Fruit fly (Drosophila melanogaster): ENCODE measurements around the gene CG3631.

The CG3631 gene

DNA sequence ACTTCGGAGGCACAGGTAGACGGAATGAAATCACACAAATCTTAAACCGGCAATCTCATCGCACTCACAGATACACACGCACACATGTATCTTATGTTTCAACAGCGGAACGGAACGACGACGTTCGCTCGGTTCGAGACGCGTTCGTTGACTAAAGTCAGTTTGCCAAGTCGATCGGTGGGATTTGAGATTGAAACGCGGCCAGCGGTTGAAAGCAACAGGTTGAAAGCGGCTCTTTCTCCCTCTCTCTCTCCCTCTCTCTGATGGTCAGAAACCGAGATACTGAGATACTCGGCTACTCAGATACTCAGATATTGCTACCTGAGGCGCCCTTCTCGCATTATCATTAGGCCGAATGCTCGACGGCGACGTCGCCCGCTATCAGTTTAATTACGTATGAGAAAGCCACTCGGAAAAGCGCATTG, 25.5 kb upstream of the CG3631 start:
- TF ChIP-seq CG33017 (tag; optimal IDR thresholded peaks at IDR 0.05) (peak; percentile 74), ovo (GFP tag; optimal IDR thresholded peaks at IDR 0.05) (no peak), Clk (GFP tag; optimal IDR thresholded peaks at IDR 0.05) (no peak), CG7045 (GFP tag; optimal IDR thresholded peaks at IDR 0.05) (peak; percentile 43), Hr96 (GFP tag; optimal IDR thresholded peaks at IDR 0.05) (no peak), cic (GFP tag; optimal IDR thresholded peaks at IDR 0.05) (peak; percentile 63), CG7101 (tag; optimal IDR thresholded peaks at IDR 0.05) (peak; percentile 32), CG14711 (tag; optimal IDR thresholded peaks at IDR 0.05) (peak; percentile 10), cnc (optimal IDR thresholded peaks at IDR 0.05) (no peak), CG1620 (GFP tag; optimal IDR thresholded peaks at IDR 0.05) (no peak), CG11617 (GFP tag; optimal IDR thresholded peaks at IDR 0.05) (peak; percentile 46), CG12768 (GFP tag; optimal IDR thresholded peaks at IDR 0.05) (peak; percentile 60), Mnt (GFP tag; optimal IDR thresholded peaks at IDR 0.05) (peak; percentile 21), pad (GFP tag; optimal IDR thresholded peaks at IDR 0.05) (peak; percentile 40), CG5204 (GFP tag; optimal IDR thresholded peaks at IDR 0.05) (peak; percentile 13), bab1 (GFP tag; optimal IDR thresholded peaks at IDR 0.05) (peak; percentile 7), Crg-1 (GFP tag; optimal IDR thresholded peaks at IDR 0.05) (peak; percentile 71)

DNA sequence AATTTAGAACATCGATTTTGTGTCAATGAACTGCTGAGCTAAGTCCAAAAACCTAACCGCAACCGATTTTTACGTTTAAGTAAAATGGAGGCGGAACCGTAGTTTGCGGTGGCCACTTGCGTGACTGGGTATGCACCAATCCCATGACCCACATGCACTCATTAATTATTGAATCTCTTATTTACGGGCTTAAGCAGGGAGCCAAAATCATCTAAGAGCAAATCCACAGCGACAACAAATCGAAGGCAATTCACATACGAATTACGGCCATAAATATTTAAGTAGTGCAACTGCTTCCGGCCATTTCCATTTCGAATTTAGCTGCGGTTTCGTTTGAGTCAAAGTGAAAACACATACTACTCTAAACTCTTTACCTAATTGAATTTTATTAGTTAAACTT, 14.4 kb upstream of the CG3631 start:
- TF ChIP-seq CG11617 (GFP tag; optimal IDR thresholded peaks at IDR 0.05) (no peak), pad (GFP tag; optimal IDR thresholded peaks at IDR 0.05) (no peak), tj (GFP tag; optimal IDR thresholded peaks at IDR 0.05) (no peak), CG1620 (GFP tag; optimal IDR thresholded peaks at IDR 0.05) (no peak), Clk (GFP tag; optimal IDR thresholded peaks at IDR 0.05) (no peak), CG14711 (tag; optimal IDR thresholded peaks at IDR 0.05) (no peak), cic (GFP tag; optimal IDR thresholded peaks at IDR 0.05) (no peak), CG7101 (tag; optimal IDR thresholded peaks at IDR 0.05) (no peak), Hr96 (GFP tag; optimal IDR thresholded peaks at IDR 0.05) (no peak), Mnt (GFP tag; optimal IDR thresholded peaks at IDR 0.05) (no peak), bab1 (GFP tag; optimal IDR thresholded peaks at IDR 0.05) (no peak), cnc (optimal IDR thresholded peaks at IDR 0.05) (no peak), CG33017 (tag; optimal IDR thresholded peaks at IDR 0.05) (no peak), ovo (GFP tag; optimal IDR thresholded peaks at IDR 0.05) (no peak)

- TF ChIP-seq cnc (optimal IDR thresholded peaks at IDR 0.05), result no peak
- TF ChIP-seq CG11617 (GFP tag; optimal IDR thresholded peaks at IDR 0.05), result no peak
- TF ChIP-seq CG5204 (GFP tag; optimal IDR thresholded peaks at IDR 0.05), result no peak
- TF ChIP-seq Crg-1 (GFP tag; optimal IDR thresholded peaks at IDR 0.05), result no peak
- TF ChIP-seq toe (GFP tag; optimal IDR thresholded peaks at IDR 0.05), result no peak
- TF ChIP-seq CG33017 (tag; optimal IDR thresholded peaks at IDR 0.05), result no peak
- TF ChIP-seq kay (GFP tag; ENCODE audit: borderline replicate concordance), result no peak
- TF ChIP-seq tj (GFP tag; optimal IDR thresholded peaks at IDR 0.05), result no peak
- no peak for TF ChIP-seq bab1 (GFP tag; optimal IDR thresholded peaks at IDR 0.05)
- no peak for TF ChIP-seq CG14711 (tag; optimal IDR thresholded peaks at IDR 0.05)
- TF ChIP-seq ovo (GFP tag; optimal IDR thresholded peaks at IDR 0.05), result no peak
- no peak for TF ChIP-seq pad (GFP tag; optimal IDR thresholded peaks at IDR 0.05)
- TF ChIP-seq CG1620 (GFP tag; optimal IDR thresholded peaks at IDR 0.05), result no peak
- TF ChIP-seq Clk (GFP tag; optimal IDR thresholded peaks at IDR 0.05), result no peak
- TF ChIP-seq CG7045 (GFP tag; optimal IDR thresholded peaks at IDR 0.05), result no peak
- no peak for TF ChIP-seq Hr96 (GFP tag; optimal IDR thresholded peaks at IDR 0.05)
- TF ChIP-seq Mnt (GFP tag; optimal IDR thresholded peaks at IDR 0.05), result no peak
- TF ChIP-seq cic (GFP tag; optimal IDR thresholded peaks at IDR 0.05), result no peak
- TF ChIP-seq CG12768 (GFP tag; optimal IDR thresholded peaks at IDR 0.05), result no peak
These were observed 5.9 kb upstream of the CG3631 start for dm6 chr3R:14873345-14873744.

dm6 chr3R:14875274-14875964, 3.8 kb upstream of the CG3631 start, which contains the start of gene btsz:
TSS of gene btsz (minus strand) at chr3R:14875488.
- TF ChIP-seq CG12768 (GFP tag; optimal IDR thresholded peaks at IDR 0.05) (peak; percentile 50), bab1 (GFP tag; optimal IDR thresholded peaks at IDR 0.05) (no peak), Clk (GFP tag; optimal IDR thresholded peaks at IDR 0.05) (peak; percentile 7), CG7045 (GFP tag; optimal IDR thresholded peaks at IDR 0.05) (peak; percentile 34)

dm6 chr3R:14875965-14876331, 3.3 kb upstream of the CG3631 start:
- no peak for TF ChIP-seq Hr96 (GFP tag; optimal IDR thresholded peaks at IDR 0.05)
- peak; percentile 29 for TF ChIP-seq cic (GFP tag; optimal IDR thresholded peaks at IDR 0.05)

dm6 chr3R:14878145-14878544, 1.1 kb upstream of the CG3631 start:
- TF ChIP-seq CG1620 (GFP tag; optimal IDR thresholded peaks at IDR 0.05), result no peak
- no peak for TF ChIP-seq ovo (GFP tag; optimal IDR thresholded peaks at IDR 0.05)
- TF ChIP-seq Hr96 (GFP tag; optimal IDR thresholded peaks at IDR 0.05), result no peak
- no peak for TF ChIP-seq bab1 (GFP tag; optimal IDR thresholded peaks at IDR 0.05)
- TF ChIP-seq Crg-1 (GFP tag; optimal IDR thresholded peaks at IDR 0.05), result no peak
- TF ChIP-seq CG11617 (GFP tag; optimal IDR thresholded peaks at IDR 0.05), result no peak

- no peak for TF ChIP-seq CG7045 (GFP tag; optimal IDR thresholded peaks at IDR 0.05)
- TF ChIP-seq CG5204 (GFP tag; optimal IDR thresholded peaks at IDR 0.05), result no peak
- no peak for TF ChIP-seq kay (GFP tag; ENCODE audit: borderline replicate concordance)
These were observed 1.6 kb downstream of the CG3631 start for dm6 chr3R:14880861-14881260.

Data from whole organism, adult.